Fruit fly (Drosophila melanogaster) whole organism, adult: ENCODE data around the gene Sec3.

Source experiments
- CG11617 ChIP-seq: fragments of 200-800 bp; sonication (Bioruptor generic); optimal IDR thresholded peaks from 2 replicates; lab custom pipeline; 2017; ENCODE audit warnings: mild to moderate bottlenecking, missing biosample characterization, missing genetic modification reagents, missing genetic modification characterization
- CG12768 ChIP-seq: fragments of 200-800 bp; sonication (Bioruptor generic); optimal IDR thresholded peaks from 2 replicates; lab custom pipeline; 2017; ENCODE audit warnings: missing biosample characterization, missing genetic modification characterization, mild to moderate bottlenecking, moderate library complexity, missing genetic modification reagents
- CG14711 ChIP-seq: fragments of 200-800 bp; sonication (Bioruptor generic); optimal IDR thresholded peaks from 2 replicates; lab custom pipeline; 2018; ENCODE audit warnings: missing biosample characterization, mild to moderate bottlenecking, missing genetic modification characterization, moderate library complexity
- CG1620 ChIP-seq: fragments of 200-800 bp; sonication (Bioruptor generic); optimal IDR thresholded peaks from 2 replicates; lab custom pipeline; 2016; ENCODE audit warnings: missing biosample characterization, missing genetic modification characterization
- CG33017 ChIP-seq: fragments of 200-800 bp; sonication (Bioruptor generic); optimal IDR thresholded peaks from 2 replicates; lab custom pipeline; 2018; ENCODE audit warnings: missing biosample characterization, mild to moderate bottlenecking, missing genetic modification characterization, moderate library complexity
- CG5204 ChIP-seq: fragments of 200-800 bp; sonication (Bioruptor generic); optimal IDR thresholded peaks from 2 replicates; lab custom pipeline; 2016; ENCODE audit warnings: missing biosample characterization, missing genetic modification characterization
- CG7045 ChIP-seq: fragments of 200-800 bp; sonication (Bioruptor generic); optimal IDR thresholded peaks from 2 replicates; lab custom pipeline; 2017; ENCODE audit warnings: missing biosample characterization, mild to moderate bottlenecking, missing genetic modification characterization
- CG7101 ChIP-seq: fragments of 200-800 bp; sonication (Bioruptor generic); optimal IDR thresholded peaks from 2 replicates; lab custom pipeline; 2018; ENCODE audit warnings: missing biosample characterization, mild to moderate bottlenecking, missing genetic modification characterization, moderate library complexity
- Clk ChIP-seq: fragments of 200-800 bp; sonication (Bioruptor generic); optimal IDR thresholded peaks from 2 replicates; lab custom pipeline; 2017; ENCODE audit warnings: missing biosample characterization, missing genetic modification characterization
- Crg-1 ChIP-seq: fragments of 200-800 bp; sonication (Bioruptor generic); optimal IDR thresholded peaks from 2 replicates; lab custom pipeline; 2016; ENCODE audit warnings: missing biosample characterization, missing genetic modification characterization
- Hr96 ChIP-seq: fragments of 200-800 bp; sonication (Bioruptor generic); optimal IDR thresholded peaks from 2 replicates; lab custom pipeline; 2016; ENCODE audit warnings: missing biosample characterization, missing genetic modification characterization
- Mnt ChIP-seq: fragments of 200-800 bp; sonication (Bioruptor generic); optimal IDR thresholded peaks from 2 replicates; lab custom pipeline; 2016; ENCODE audit warnings: missing biosample characterization, mild to moderate bottlenecking, missing genetic modification characterization
- bab1 ChIP-seq: fragments of 200-800 bp; sonication (Bioruptor generic); optimal IDR thresholded peaks from 3 replicates; lab custom pipeline; 2019; ENCODE audit warnings: missing biosample characterization, mild to moderate bottlenecking, missing genetic modification characterization, moderate library complexity
- cic ChIP-seq: fragments of 200-800 bp; sonication (Bioruptor generic); optimal IDR thresholded peaks from 2 replicates; lab custom pipeline; 2017; ENCODE audit warnings: missing biosample characterization, mild to moderate bottlenecking, missing genetic modification characterization, moderate library complexity
- cnc ChIP-seq, 2 experiments: fragments of >200 bp; optimal IDR thresholded peaks; 2 replicates each; lab custom pipeline; 2017
- kay ChIP-seq: fragments of 200-800 bp; sonication (Bioruptor generic); peaks from one replicate; lab custom pipeline; 2016; ENCODE audit warnings: missing biosample characterization, missing genetic modification characterization, borderline replicate concordance
- ovo ChIP-seq: fragments of 200-800 bp; sonication (Bioruptor generic); optimal IDR thresholded peaks from 2 replicates; lab custom pipeline; 2016; ENCODE audit warnings: missing biosample characterization, missing genetic modification characterization
- pad ChIP-seq: fragments of 200-800 bp; sonication (Bioruptor generic); optimal IDR thresholded peaks from 3 replicates; lab custom pipeline; 2017; ENCODE audit warnings: missing biosample characterization, missing genetic modification characterization, mild to moderate bottlenecking, moderate library complexity, missing genetic modification reagents
- tj ChIP-seq: fragments of 200-800 bp; sonication (Bioruptor generic); optimal IDR thresholded peaks from 3 replicates; lab custom pipeline; 2017; ENCODE audit warnings: missing biosample characterization, mild to moderate bottlenecking, missing genetic modification characterization, moderate library complexity
- toe ChIP-seq: fragments of 200-800 bp; sonication (Bioruptor generic); optimal IDR thresholded peaks from 2 replicates; lab custom pipeline; 2016; ENCODE audit warnings: missing biosample characterization, missing genetic modification characterization

Gene Sec3

dm6 chr3L:17430390-17430789 lies 5.4 kb upstream of the Sec3 start:
- TF ChIP-seq CG14711, result no peak
- TF ChIP-seq kay (GFP tag; lab: Kevin White, UChicago), result no peak
- TF ChIP-seq CG5204 (GFP tag; lab: Kevin White, UChicago), result no peak
- no peak for TF ChIP-seq Crg-1 (GFP tag; lab: Kevin White, UChicago)
- TF ChIP-seq CG12768 (GFP tag; lab: Kevin White, UChicago), result no peak
- no peak for TF ChIP-seq CG11617 (GFP tag; lab: Kevin White, UChicago)
- no peak for TF ChIP-seq Hr96 (GFP tag; lab: Kevin White, UChicago)
- TF ChIP-seq tj, result no peak
- no peak for TF ChIP-seq CG7101 (tag; lab: Kevin White, UChicago)
- TF ChIP-seq cnc (optimal IDR thresholded peaks at IDR 0.05; lab: Kevin White, UChicago), result no peak
- no peak for TF ChIP-seq CG7045
- no peak for TF ChIP-seq bab1 (GFP tag; lab: Kevin White, UChicago)

DNA sequence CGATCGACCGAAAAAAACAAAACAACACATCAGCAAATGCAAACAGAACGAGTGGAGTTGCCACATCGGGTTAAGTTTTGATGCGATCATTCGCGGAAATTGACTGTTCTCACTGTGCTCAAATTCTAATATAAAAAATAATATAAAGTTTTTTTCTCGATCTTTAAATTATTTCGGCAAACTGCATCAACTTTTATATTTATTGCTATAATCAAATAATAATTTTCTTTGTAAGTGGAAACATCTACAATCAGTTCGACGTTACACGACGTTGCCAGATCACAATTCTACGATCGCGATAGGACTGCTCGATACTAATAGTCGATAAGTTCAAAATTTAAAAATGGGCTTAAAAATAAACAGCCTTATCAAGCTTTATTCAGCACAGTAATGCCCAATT lies 3.8 kb upstream of the Sec3 start, which contains the start of gene Gorab:
TSS of gene Gorab (minus strand) at position 58 of the 400 bp plus-strand sequence.
- TF ChIP-seq CG11617 (GFP tag; lab: Kevin White, UChicago) (peak; percentile 74), ovo (GFP tag; lab: Kevin White, UChicago) (peak; percentile 43), Crg-1 (GFP tag; lab: Kevin White, UChicago) (peak; percentile 67), bab1 (GFP tag; lab: Kevin White, UChicago) (peak; percentile 88), cnc (optimal IDR thresholded peaks at IDR 0.05; lab: Kevin White, UChicago) (no peak), CG7045 (peak; percentile 73), CG5204 (GFP tag; lab: Kevin White, UChicago) (no peak), CG14711 (peak; percentile 82), tj (peak; percentile 61), CG33017 (peak; percentile 59), pad (GFP tag; lab: Kevin White, UChicago) (peak; percentile 54), CG1620 (GFP tag; lab: Kevin White, UChicago) (peak; percentile 87), CG7101 (tag; lab: Kevin White, UChicago) (peak; percentile 79), toe (GFP tag; lab: Kevin White, UChicago) (peak; percentile 76), cic (GFP tag; lab: Kevin White, UChicago) (no peak), Mnt (peak; percentile 63), CG12768 (GFP tag; lab: Kevin White, UChicago) (peak; percentile 4), Clk (GFP tag; lab: Kevin White, UChicago) (peak; percentile 58), Hr96 (GFP tag; lab: Kevin White, UChicago) (peak; percentile 55), kay (GFP tag; lab: Kevin White, UChicago) (no peak)

- TF ChIP-seq ovo (GFP tag; lab: Kevin White, UChicago) (no peak), cic (GFP tag; lab: Kevin White, UChicago) (no peak), CG7101 (tag; lab: Kevin White, UChicago) (peak; percentile 10), cnc (optimal IDR thresholded peaks at IDR 0.05; lab: Kevin White, UChicago) (no peak), CG1620 (GFP tag; lab: Kevin White, UChicago) (no peak), CG14711 (no peak), pad (GFP tag; lab: Kevin White, UChicago) (no peak), CG11617 (GFP tag; lab: Kevin White, UChicago) (peak; percentile 18), kay (GFP tag; lab: Kevin White, UChicago) (no peak), Mnt (peak; percentile 4), tj (no peak), Clk (GFP tag; lab: Kevin White, UChicago) (no peak), bab1 (GFP tag; lab: Kevin White, UChicago) (peak; percentile 21)
Measured at dm6 chr3L:17427013-17427412, 2.0 kb upstream of the Sec3 start, which contains the start of gene Polr3G. Gene Polr3G (minus strand): TSS chr3L:17427130.

dm6 chr3L:17421319-17421718 lies 3.7 kb downstream of the Sec3 start, which contains the start of gene blot:
Gene blot (minus strand): TSS chr3L:17421514.
- no peak for TF ChIP-seq kay (GFP tag; lab: Kevin White, UChicago)
- peak; percentile 18 for TF ChIP-seq CG12768 (GFP tag; lab: Kevin White, UChicago)
- peak; percentile 59 for TF ChIP-seq bab1 (GFP tag; lab: Kevin White, UChicago)
- no peak for TF ChIP-seq CG5204 (GFP tag; lab: Kevin White, UChicago)
- TF ChIP-seq CG14711, result no peak
- TF ChIP-seq Mnt, result peak; percentile 45
- peak; percentile 3 for TF ChIP-seq CG7101 (tag; lab: Kevin White, UChicago)
- peak; percentile 82 for TF ChIP-seq tj
- TF ChIP-seq CG1620 (GFP tag; lab: Kevin White, UChicago), result no peak
- no peak for TF ChIP-seq CG33017
- no peak for TF ChIP-seq CG11617 (GFP tag; lab: Kevin White, UChicago)

DNA sequence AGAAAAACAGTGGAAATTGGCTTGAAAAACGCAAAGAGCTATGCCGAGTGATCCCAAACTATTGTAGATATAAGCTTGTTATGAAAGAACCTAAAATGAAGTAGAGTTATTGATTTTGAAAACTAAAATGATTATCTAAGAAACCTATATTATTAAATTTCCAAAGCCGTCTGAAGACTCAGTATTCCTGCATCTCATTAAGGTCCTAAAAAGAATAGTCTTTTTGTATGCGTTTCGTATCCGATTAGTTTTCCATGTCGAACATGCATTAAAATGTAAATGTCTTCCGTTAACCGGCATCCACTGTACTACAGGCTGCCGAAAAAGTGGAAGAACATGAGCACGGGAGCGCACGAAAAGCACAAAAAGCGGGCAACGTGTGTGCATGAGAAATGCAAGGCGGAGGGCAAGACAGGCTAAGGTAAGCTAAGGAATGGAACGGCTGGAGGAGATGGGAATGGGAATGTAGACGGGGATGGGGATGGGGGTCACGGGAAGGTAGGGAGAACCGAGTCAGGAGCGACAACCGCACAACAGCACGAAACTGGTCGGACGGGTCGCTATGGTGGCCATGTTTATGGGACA lies 4.3 kb downstream of the Sec3 start:
- TF ChIP-seq ovo (GFP tag; lab: Kevin White, UChicago), result no peak

DNA sequence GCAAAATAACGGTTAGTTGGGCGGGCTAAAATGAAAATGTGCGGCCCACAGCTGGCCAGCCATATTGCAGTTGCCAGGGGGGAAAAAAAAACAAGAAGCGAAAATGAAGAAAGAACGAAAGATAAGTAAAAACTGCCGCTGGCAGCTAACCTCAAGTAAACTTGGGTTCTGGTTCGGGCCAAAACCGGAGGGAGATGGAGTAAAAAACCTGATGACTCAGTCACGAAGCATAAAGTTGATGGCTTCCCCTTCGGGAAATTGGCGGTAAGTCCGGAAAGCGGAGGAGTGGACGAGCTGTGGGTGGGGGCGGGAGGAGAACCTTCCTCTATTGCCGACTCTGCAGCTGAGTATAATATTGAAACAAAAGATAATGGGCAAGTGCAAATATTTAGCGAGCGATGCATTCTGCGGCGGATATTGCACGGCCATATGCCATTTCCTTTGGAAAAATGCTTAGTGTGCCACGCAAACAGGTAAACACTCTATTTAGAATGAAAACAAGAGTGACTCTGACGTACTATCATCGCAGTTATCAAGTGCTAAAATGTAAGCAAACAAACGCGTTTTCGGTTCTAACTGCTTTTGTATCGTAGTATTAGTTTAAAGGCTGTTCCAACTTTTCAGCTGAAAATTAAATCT lies 5.8 kb downstream of the Sec3 start:
- no peak for TF ChIP-seq toe (GFP tag; lab: Kevin White, UChicago)
- TF ChIP-seq Hr96 (GFP tag; lab: Kevin White, UChicago), result no peak
- peak; percentile 46 for TF ChIP-seq Crg-1 (GFP tag; lab: Kevin White, UChicago)
- TF ChIP-seq CG7101 (tag; lab: Kevin White, UChicago), result peak; percentile 32
- no peak for TF ChIP-seq Mnt
- no peak for TF ChIP-seq ovo (GFP tag; lab: Kevin White, UChicago)
- peak; percentile 10 for TF ChIP-seq CG7045
- TF ChIP-seq bab1 (GFP tag; lab: Kevin White, UChicago), result no peak
- peak; percentile 18 for TF ChIP-seq CG14711
- peak; percentile 56 for TF ChIP-seq CG12768 (GFP tag; lab: Kevin White, UChicago)
- peak; percentile 90 for TF ChIP-seq tj
- TF ChIP-seq cic (GFP tag; lab: Kevin White, UChicago), result peak; percentile 33
- peak; percentile 22 for TF ChIP-seq CG11617 (GFP tag; lab: Kevin White, UChicago)
- TF ChIP-seq pad (GFP tag; lab: Kevin White, UChicago), result peak; percentile 27
- TF ChIP-seq CG1620 (GFP tag; lab: Kevin White, UChicago), result no peak
- TF ChIP-seq CG5204 (GFP tag; lab: Kevin White, UChicago), result no peak
- peak; percentile 29 for TF ChIP-seq CG33017
- TF ChIP-seq cnc (optimal IDR thresholded peaks at IDR 0.05; lab: Kevin White, UChicago), result no peak
- TF ChIP-seq kay (GFP tag; lab: Kevin White, UChicago), result peak; percentile 76
